Worm (Caenorhabditis elegans) whole organism, L4 larva: ENCODE measurements around the gene mps-1.

Experiments used
- F10B5.3 ChIP-seq: sonication (generic microtip); optimal IDR thresholded peaks from 2 replicates; lab custom pipeline; 2016; ENCODE audit warnings: mild to moderate bottlenecking, missing genetic modification characterization, missing compliant biosample characterization
- F44E2.7 ChIP-seq: fragments of 200-800 bp; sonication (Bioruptor generic); IDR thresholded peaks from 2 replicates; pipeline ENCODE4 v2.1.2; 2022; ENCODE audit warnings: missing genetic modification characterization, missing compliant biosample characterization
- R02D3.7 ChIP-seq: fragments of 150-350 bp; sonication (generic microtip); optimal IDR thresholded peaks from 3 replicates; lab custom pipeline; 2014; ENCODE audit warnings: missing biosample characterization, missing genetic modification characterization
- Y105C5A.15 ChIP-seq: fragments of 200-800 bp; sonication (Bioruptor generic); IDR thresholded peaks from 2 replicates; pipeline ENCODE4 v1.3.6; 2022; ENCODE audit warnings: missing genetic modification characterization, missing compliant biosample characterization
- Y5F2A.4 ChIP-seq: fragments of 200-800 bp; sonication (Bioruptor generic); optimal IDR thresholded peaks from 2 replicates; lab custom pipeline; 2018; ENCODE audit warnings: mild to moderate bottlenecking, missing genetic modification characterization, missing compliant biosample characterization
- aly-2 ChIP-seq: sonication (generic microtip); optimal IDR thresholded peaks from 2 replicates; lab custom pipeline; 2018; ENCODE audit warnings: missing biosample characterization, missing genetic modification characterization
- ama-1 ChIP-seq: fragments of 150-350 bp; optimal IDR thresholded peaks from 2 replicates; lab custom pipeline; 2014; ENCODE audit warnings: inconsistent platforms, mixed read lengths
- attf-4 ChIP-seq: sonication (generic microtip); optimal IDR thresholded peaks from 3 replicates; lab custom pipeline; 2017; ENCODE audit warnings: missing biosample characterization, missing genetic modification characterization
- ceh-20 ChIP-seq: fragments of 200-800 bp; sonication (Bioruptor generic); IDR thresholded peaks from 2 replicates; pipeline ENCODE4 v1.3.6; 2022; ENCODE audit warnings: missing genetic modification reagents, missing genetic modification characterization, missing compliant biosample characterization
- ceh-32 ChIP-seq: sonication (generic microtip); optimal IDR thresholded peaks from 2 replicates; lab custom pipeline; 2016; ENCODE audit warnings: mild to moderate bottlenecking, missing genetic modification characterization, missing compliant biosample characterization; ENCODE audit not compliant: poor library complexity
- ceh-44 ChIP-seq: fragments of 200-800 bp; sonication (Bioruptor generic); IDR thresholded peaks from 2 replicates; pipeline ENCODE4 v1.3.6; 2022; ENCODE audit warnings: missing genetic modification reagents, missing genetic modification characterization, missing compliant biosample characterization
- ceh-62 ChIP-seq: sonication (generic microtip); optimal IDR thresholded peaks from 2 replicates; lab custom pipeline; 2017; ENCODE audit warnings: missing biosample characterization, missing genetic modification characterization
- ceh-82 ChIP-seq: sonication (generic microtip); optimal IDR thresholded peaks from 2 replicates; lab custom pipeline; 2017; ENCODE audit warnings: missing biosample characterization, missing genetic modification characterization
- ces-1 ChIP-seq: fragments of 150-350 bp; sonication (generic microtip); optimal IDR thresholded peaks from 4 replicates; lab custom pipeline; 2014; ENCODE audit warnings: missing biosample characterization, missing genetic modification reagents, missing genetic modification characterization
- cey-2 ChIP-seq: sonication (generic microtip); optimal IDR thresholded peaks from 3 replicates; lab custom pipeline; 2017; ENCODE audit warnings: missing genetic modification characterization, mild to moderate bottlenecking, missing compliant biosample characterization, antibody characterized with exemption, borderline replicate concordance; ENCODE audit not compliant: insufficient read depth
- ctbp-1 ChIP-seq: fragments of 200-800 bp; sonication (Bioruptor generic); IDR thresholded peaks from 2 replicates; pipeline ENCODE4 v1.3.6; 2022; ENCODE audit warnings: missing genetic modification reagents, missing genetic modification characterization, missing compliant biosample characterization
- daf-16 ChIP-seq, 3 experiments: sonication (generic microtip); optimal IDR thresholded peaks; 2 replicates each; lab custom pipeline; 2016 to 2017; ENCODE audit warnings: missing genetic modification characterization in 3 of 3, missing genetic modification reagents in 3 of 3, mild to moderate bottlenecking in 2 of 3, missing compliant biosample characterization in 2 of 3, missing biosample characterization in 1 of 3, moderate library complexity in 1 of 3
- daf-19 ChIP-seq: fragments of 200-800 bp; sonication (Bioruptor generic); conservative IDR thresholded peaks from 2 replicates; pipeline ENCODE4 v1.3.6; 2022; ENCODE audit warnings: missing genetic modification characterization, missing compliant biosample characterization
- dmd-6 ChIP-seq: fragments of 200-800 bp; sonication (Bioruptor generic); IDR thresholded peaks from 2 replicates; pipeline ENCODE4 v1.3.6; 2022; ENCODE audit warnings: missing genetic modification reagents, missing genetic modification characterization, missing compliant biosample characterization
- dmd-8 ChIP-seq: fragments of 200-800 bp; sonication (Bioruptor generic); IDR thresholded peaks from 2 replicates; pipeline ENCODE4 v1.3.6; 2022; ENCODE audit warnings: missing genetic modification characterization, missing compliant biosample characterization
- egl-27 ChIP-seq: sonication (generic microtip); optimal IDR thresholded peaks from 3 replicates; lab custom pipeline; 2017; ENCODE audit warnings: missing biosample characterization, missing genetic modification reagents, missing genetic modification characterization
- fos-1 ChIP-seq: fragments of 150-350 bp; optimal IDR thresholded peaks from 2 replicates; lab custom pipeline; 2014; ENCODE audit warnings: missing biosample characterization, missing genetic modification characterization
- gei-8 ChIP-seq: fragments of 200-800 bp; sonication (Bioruptor generic); optimal IDR thresholded peaks from 2 replicates; lab custom pipeline; 2018; ENCODE audit warnings: mild to moderate bottlenecking, missing genetic modification characterization, missing compliant biosample characterization
- hlh-11 ChIP-seq: fragments of 200-800 bp; sonication (Bioruptor generic); optimal IDR thresholded peaks from 2 replicates; lab custom pipeline; 2018; ENCODE audit warnings: mild to moderate bottlenecking, missing genetic modification characterization, missing compliant biosample characterization
- hlh-30 ChIP-seq: sonication (generic microtip); optimal IDR thresholded peaks from 2 replicates; lab custom pipeline; 2017; ENCODE audit warnings: antibody characterized with exemption, mild to moderate bottlenecking, missing genetic modification characterization, missing compliant biosample characterization; ENCODE audit not compliant: insufficient read depth
- jun-1 ChIP-seq: fragments of 150-350 bp; optimal IDR thresholded peaks from 2 replicates; lab custom pipeline; 2014; ENCODE audit warnings: missing biosample characterization, missing genetic modification reagents, missing genetic modification characterization
- lim-7 ChIP-seq: fragments of 200-800 bp; sonication (Bioruptor generic); IDR thresholded peaks from 2 replicates; pipeline ENCODE4 v1.3.6; 2022; ENCODE audit warnings: missing genetic modification characterization, missing compliant biosample characterization
- lin-1 ChIP-seq: fragments of 200-800 bp; sonication (Bioruptor generic); IDR thresholded peaks from 2 replicates; pipeline ENCODE4 v1.3.6; 2022; ENCODE audit warnings: missing genetic modification reagents, missing genetic modification characterization, missing compliant biosample characterization
- lin-15B ChIP-seq: fragments of 150-350 bp; sonication (generic microtip); optimal IDR thresholded peaks from 3 replicates; lab custom pipeline; 2014; ENCODE audit warnings: missing biosample characterization, missing genetic modification characterization
- lin-39 ChIP-seq: fragments of 150-350 bp; optimal IDR thresholded peaks from 2 replicates; lab custom pipeline; 2014; ENCODE audit warnings: missing biosample characterization, missing genetic modification reagents, missing genetic modification characterization
- lir-3 ChIP-seq: sonication (generic microtip); optimal IDR thresholded peaks from 2 replicates; lab custom pipeline; 2016; ENCODE audit warnings: mild to moderate bottlenecking, missing genetic modification characterization, missing compliant biosample characterization
- madf-5 ChIP-seq, 2 experiments: fragments of 200-800 bp; sonication (Bioruptor generic); IDR thresholded peaks; 2 replicates each; pipeline ENCODE4 v1.3.6; 2022; ENCODE audit warnings: missing compliant biosample characterization in 2 of 2, missing genetic modification characterization in 2 of 2
- madf-9 ChIP-seq: fragments of 200-800 bp; sonication (Bioruptor generic); conservative IDR thresholded peaks from 2 replicates; pipeline ENCODE4 v1.3.6; 2022; ENCODE audit warnings: missing genetic modification reagents, missing genetic modification characterization, missing compliant biosample characterization
- mes-2 ChIP-seq: sonication (generic microtip); optimal IDR thresholded peaks from 2 replicates; lab custom pipeline; 2016; ENCODE audit warnings: missing genotype, mild to moderate bottlenecking, missing genetic modification characterization, missing compliant biosample characterization; ENCODE audit not compliant: poor library complexity, severe bottlenecking
- mxl-3 ChIP-seq: fragments of 200-800 bp; sonication (Bioruptor generic); optimal IDR thresholded peaks from 2 replicates; lab custom pipeline; 2018; ENCODE audit warnings: mild to moderate bottlenecking, missing genetic modification characterization, missing compliant biosample characterization
- nhr-10 ChIP-seq: fragments of 150-350 bp; optimal IDR thresholded peaks from 2 replicates; lab custom pipeline; 2014; ENCODE audit warnings: missing biosample characterization, missing genetic modification characterization
- nhr-111 ChIP-seq: fragments of 200-800 bp; sonication (Bioruptor generic); optimal IDR thresholded peaks from 2 replicates; lab custom pipeline; 2018; ENCODE audit warnings: mild to moderate bottlenecking, missing genetic modification characterization, missing compliant biosample characterization
- nhr-28 ChIP-seq: fragments of 150-350 bp; optimal IDR thresholded peaks from 2 replicates; lab custom pipeline; 2014; ENCODE audit warnings: missing biosample characterization, missing genetic modification characterization
- nhr-42 ChIP-seq: fragments of 200-800 bp; sonication (Bioruptor generic); IDR thresholded peaks from 2 replicates; pipeline ENCODE4 v1.3.6; 2022; ENCODE audit warnings: missing genetic modification characterization, missing compliant biosample characterization
- nhr-48 ChIP-seq: sonication (generic microtip); optimal IDR thresholded peaks from 2 replicates; lab custom pipeline; 2016; ENCODE audit warnings: mild to moderate bottlenecking, missing genetic modification characterization, missing compliant biosample characterization
- pha-4 ChIP-seq, 2 experiments: fragments of 150-350 bp in 1 of 2; fragments of 200-800 bp in 1 of 2; sonication (Bioruptor generic) in 1 of 2; IDR thresholded peaks in 1 of 2; optimal IDR thresholded peaks in 1 of 2; 2 replicates each; pipeline versions ENCODE4 v1.3.6 to Lab custom; 2014 to 2022; ENCODE audit warnings: missing genetic modification characterization in 2 of 2, missing genetic modification reagents in 2 of 2, missing biosample characterization in 1 of 2, missing compliant biosample characterization in 1 of 2
- php-3 ChIP-seq: fragments of 200-800 bp; sonication (Bioruptor generic); IDR thresholded peaks from 2 replicates; pipeline ENCODE4 v1.3.6; 2022; ENCODE audit warnings: missing genetic modification reagents, missing genetic modification characterization, missing compliant biosample characterization
- pqm-1 ChIP-seq: sonication (generic microtip); optimal IDR thresholded peaks from 2 replicates; lab custom pipeline; 2017; ENCODE audit warnings: missing biosample characterization, missing genetic modification characterization
- saeg-2 ChIP-seq: fragments of 200-800 bp; sonication (Bioruptor generic); IDR thresholded peaks from 2 replicates; pipeline ENCODE4 v1.3.6; 2022; ENCODE audit warnings: missing genetic modification reagents, missing genetic modification characterization, missing compliant biosample characterization
- spr-3 ChIP-seq: fragments of 200-800 bp; sonication (Bioruptor generic); optimal IDR thresholded peaks from 2 replicates; lab custom pipeline; 2018; ENCODE audit warnings: mild to moderate bottlenecking, missing genetic modification characterization, missing compliant biosample characterization
- tra-1 ChIP-seq: fragments of 200-800 bp; sonication (Bioruptor generic); IDR thresholded peaks from 2 replicates; pipeline ENCODE4 v1.3.6; 2022; ENCODE audit warnings: missing genetic modification reagents, missing genetic modification characterization, missing compliant biosample characterization
- unc-62 ChIP-seq, 3 experiments: fragments of 150-350 bp in 1 of 3; sonication (generic microtip); optimal IDR thresholded peaks in 2 of 3; peaks in 1 of 3; 1 replicate in 1 of 3; 2 replicates in 2 of 3; lab custom pipeline; 2014 to 2017; ENCODE audit warnings: missing biosample characterization in 3 of 3, missing genetic modification characterization in 3 of 3, missing genetic modification reagents in 3 of 3, missing genotype in 1 of 3
- zag-1 ChIP-seq: fragments of 150-350 bp; optimal IDR thresholded peaks from 2 replicates; lab custom pipeline; 2014; ENCODE audit warnings: missing biosample characterization, missing genetic modification characterization
- zfp-3 ChIP-seq: fragments of 200-800 bp; sonication (Bioruptor generic); conservative IDR thresholded peaks from 2 replicates; pipeline ENCODE4 v1.3.6; 2022; ENCODE audit warnings: missing genetic modification reagents, missing genetic modification characterization, missing compliant biosample characterization
- zip-2 ChIP-seq: fragments of 150-350 bp; optimal IDR thresholded peaks from 2 replicates; lab custom pipeline; 2014; ENCODE audit warnings: missing biosample characterization, missing genetic modification characterization

The mps-1 gene

DNA sequence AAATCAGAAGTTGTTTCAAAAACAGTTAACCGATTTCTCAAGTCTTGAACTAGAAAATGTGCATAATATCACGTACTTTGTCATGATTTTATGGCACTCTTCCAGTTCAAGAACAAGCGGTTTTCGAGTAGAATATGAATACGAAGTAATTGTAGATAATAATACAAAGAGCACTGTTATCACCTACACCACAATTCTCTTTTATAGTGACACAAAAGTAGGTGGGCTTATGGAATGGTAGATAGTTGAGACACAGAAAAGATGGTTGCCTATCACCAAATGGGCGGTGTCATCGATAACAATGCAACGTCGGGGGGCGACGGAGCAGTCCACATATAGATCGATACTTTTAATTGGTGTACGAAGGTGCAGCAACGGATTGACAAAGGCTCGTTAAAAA lies 34.5 kb upstream of the mps-1 start (continued):
- TF ChIP-seq saeg-2 (GFP tag; lab: Robert Waterston, UW) (no peak), ceh-32 (tag; lab: Kevin White, UChicago) (no peak), aly-2 (no peak), daf-19 (GFP tag; lab: Robert Waterston, UW) (no peak), lin-39 (tag; lab: Kevin White, UChicago) (no peak), F44E2.7 (GFP tag; lab: Robert Waterston, UW) (no peak), nhr-28 (tag; lab: Kevin White, UChicago) (peak; percentile 97), R02D3.7 (tag; lab: Kevin White, UChicago) (no peak), mxl-3 (GFP tag; lab: Kevin White, UChicago) (peak; percentile 47), ctbp-1 (GFP tag; lab: Robert Waterston, UW) (no peak), F10B5.3 (tag; lab: Kevin White, UChicago) (no peak), daf-16 (GFP tag; optimal IDR thresholded peaks at IDR 0.05; lab: Kevin White, UChicago) (peak in 1 of 2 experiments; percentile 9), daf-16 (tag; optimal IDR thresholded peaks at IDR 0.05; lab: Kevin White, UChicago) (peak; percentile 62), mes-2 (tag; lab: Kevin White, UChicago) (peak; percentile 18), pha-4 (GFP tag; IDR thresholded peaks at IDR 0.05; lab: Robert Waterston, UW) (no peak), pha-4 (tag; optimal IDR thresholded peaks at IDR 0.05; lab: Kevin White, UChicago) (no peak), ceh-44 (no peak), lir-3 (tag; lab: Kevin White, UChicago) (no peak), Y5F2A.4 (GFP tag; lab: Kevin White, UChicago) (no peak), ama-1 (peak; percentile 43), ceh-62 (tag; lab: Kevin White, UChicago) (no peak), gei-8 (GFP tag; lab: Kevin White, UChicago) (no peak), madf-9 (GFP tag; lab: Robert Waterston, UW) (no peak), lim-7 (no peak), tra-1 (GFP tag; lab: Robert Waterston, UW) (peak; percentile 80), php-3 (GFP tag; lab: Robert Waterston, UW) (peak; percentile 76), ceh-20 (GFP tag; lab: Robert Waterston, UW) (peak; percentile 41; the same call in 1 of the 2 replicates), ceh-82 (no peak), lin-1 (GFP tag; lab: Robert Waterston, UW) (peak; percentile 73), nhr-10 (tag; lab: Kevin White, UChicago) (peak; percentile 58), unc-62 (GFP tag; optimal IDR thresholded peaks at IDR 0.05 in 1 of 2; lab: Kevin White, UChicago) (peak in 1 of 2 experiments; percentile 71), unc-62 (tag; optimal IDR thresholded peaks at IDR 0.05; lab: Kevin White, UChicago) (no peak), hlh-11 (peak; percentile 88), jun-1 (tag; lab: Kevin White, UChicago) (no peak), dmd-8 (GFP tag; lab: Robert Waterston, UW) (no peak), spr-3 (no peak), fos-1 (tag; lab: Kevin White, UChicago) (no peak), zfp-3 (no peak), lin-15B (tag; lab: Kevin White, UChicago) (no peak), nhr-111 (GFP tag; lab: Kevin White, UChicago) (no peak), zip-2 (tag; lab: Kevin White, UChicago) (no peak)

DNA sequence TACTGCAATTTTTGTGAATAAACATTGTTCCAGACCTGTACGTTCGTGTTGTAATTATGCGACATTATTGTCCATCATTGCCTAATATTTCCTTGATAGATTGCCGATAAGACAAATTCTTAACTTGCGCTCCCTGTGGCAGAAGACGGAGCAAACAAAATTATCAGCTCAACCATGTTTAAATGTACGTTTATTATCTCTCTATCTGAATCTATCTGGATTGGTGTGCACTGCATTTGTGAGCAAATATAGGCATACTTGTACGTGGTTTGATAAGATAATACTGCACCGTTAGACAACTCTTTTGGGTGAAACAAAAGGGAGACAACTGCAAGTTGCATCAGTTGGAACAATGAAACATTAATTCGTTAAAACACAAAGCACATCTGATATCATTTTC lies 33.2 kb upstream of the mps-1 start:
- TF ChIP-seq unc-62 (GFP tag; optimal IDR thresholded peaks at IDR 0.05 in 1 of 2; lab: Kevin White, UChicago): no peak
- no peak for TF ChIP-seq unc-62 (tag; optimal IDR thresholded peaks at IDR 0.05; lab: Kevin White, UChicago)
- no peak for TF ChIP-seq ces-1 (GFP tag; lab: Kevin White, UChicago)
- no peak for TF ChIP-seq R02D3.7 (tag; lab: Kevin White, UChicago)
- TF ChIP-seq Y105C5A.15 (GFP tag; lab: Robert Waterston, UW): no peak
- TF ChIP-seq pqm-1 (tag; lab: Kevin White, UChicago): peak; percentile 97
- TF ChIP-seq zag-1 (tag; lab: Kevin White, UChicago): no peak
- no peak for TF ChIP-seq attf-4 (tag; lab: Kevin White, UChicago)
- no peak for TF ChIP-seq ctbp-1 (GFP tag; lab: Robert Waterston, UW)
- no peak for TF ChIP-seq egl-27 (tag; lab: Kevin White, UChicago)
- TF ChIP-seq nhr-48 (tag; lab: Kevin White, UChicago): peak; percentile 67
- TF ChIP-seq ceh-62 (tag; lab: Kevin White, UChicago): no peak
- no peak for TF ChIP-seq nhr-42 (GFP tag; lab: Robert Waterston, UW)
- peak; percentile 89 for TF ChIP-seq dmd-6 (GFP tag; lab: Robert Waterston, UW)
- no peak for TF ChIP-seq madf-5 (GFP tag; IDR thresholded peaks at IDR 0.05; lab: Robert Waterston, UW)
- TF ChIP-seq hlh-30 (tag; lab: Kevin White, UChicago): no peak
- no peak for TF ChIP-seq ceh-32 (tag; lab: Kevin White, UChicago)
- peak; percentile 18 for TF ChIP-seq cey-2
